Worm (Caenorhabditis elegans) whole organism, L3 larva: ENCODE measurements around the gene F47E1.20.

Experiments used
- ZK546.5 ChIP-seq: sonication (generic microtip); optimal IDR thresholded peaks from 2 replicates; lab custom pipeline; 2017; ENCODE audit warnings: missing biosample characterization, missing genetic modification characterization
- aly-2 ChIP-seq: fragments of 150-350 bp; optimal IDR thresholded peaks from 2 replicates; lab custom pipeline; 2014; ENCODE audit warnings: missing biosample characterization, missing genetic modification characterization
- ceh-16 ChIP-seq: sonication (generic microtip); optimal IDR thresholded peaks from 2 replicates; lab custom pipeline; 2017; ENCODE audit warnings: missing biosample characterization, missing genetic modification characterization
- ceh-28 ChIP-seq: fragments of 150-350 bp; optimal IDR thresholded peaks from 2 replicates; lab custom pipeline; 2014; ENCODE audit warnings: missing biosample characterization, missing genetic modification reagents, missing genetic modification characterization
- ceh-82 ChIP-seq: fragments of 150-350 bp; optimal IDR thresholded peaks from 2 replicates; lab custom pipeline; 2014; ENCODE audit warnings: missing biosample characterization, missing genetic modification characterization
- ceh-9 ChIP-seq: sonication (generic microtip); optimal IDR thresholded peaks from 2 replicates; lab custom pipeline; 2018; ENCODE audit warnings: missing biosample characterization, missing genetic modification characterization
- daf-12 ChIP-seq: fragments of 150-350 bp; optimal IDR thresholded peaks from 2 replicates; lab custom pipeline; 2014; ENCODE audit warnings: missing biosample characterization, missing genetic modification reagents, missing genetic modification characterization
- elt-2 ChIP-seq: sonication (generic microtip); optimal IDR thresholded peaks from 2 replicates; lab custom pipeline; 2016; ENCODE audit warnings: missing genetic modification reagents, mild to moderate bottlenecking, missing genetic modification characterization, missing compliant biosample characterization
- elt-3 ChIP-seq, 3 experiments: fragments of 150-350 bp in 1 of 3; sonication (generic microtip) in 2 of 3; optimal IDR thresholded peaks; 2 replicates in 2 of 3; 4 replicates in 1 of 3; lab custom pipeline; 2014 to 2017; ENCODE audit warnings: missing biosample characterization in 3 of 3, missing genetic modification characterization in 3 of 3
- fkh-2 ChIP-seq: fragments of 150-350 bp; optimal IDR thresholded peaks from 2 replicates; lab custom pipeline; 2014; ENCODE audit warnings: missing biosample characterization, missing genetic modification reagents, missing genetic modification characterization
- fos-1 ChIP-seq: fragments of 150-350 bp; optimal IDR thresholded peaks from 2 replicates; lab custom pipeline; 2014; ENCODE audit warnings: missing biosample characterization, missing genetic modification characterization
- lin-15B ChIP-seq: fragments of 150-350 bp; optimal IDR thresholded peaks from 2 replicates; lab custom pipeline; 2014; ENCODE audit warnings: missing biosample characterization, missing genetic modification characterization
- lin-39 ChIP-seq: fragments of 150-350 bp; optimal IDR thresholded peaks from 2 replicates; lab custom pipeline; 2018; ENCODE audit warnings: missing biosample characterization, missing genetic modification reagents, missing genetic modification characterization
- mdl-1 ChIP-seq: fragments of 150-350 bp; optimal IDR thresholded peaks from 2 replicates; lab custom pipeline; 2014; ENCODE audit warnings: missing biosample characterization, missing genetic modification characterization
- mml-1 ChIP-seq: fragments of 150-350 bp; sonication (generic microtip); optimal IDR thresholded peaks from 3 replicates; lab custom pipeline; 2014; ENCODE audit warnings: missing biosample characterization, missing genetic modification characterization
- nfya-1 ChIP-seq: sonication (generic microtip); optimal IDR thresholded peaks from 2 replicates; lab custom pipeline; 2017; ENCODE audit warnings: missing genetic modification characterization, mild to moderate bottlenecking, missing compliant biosample characterization, antibody characterized with exemption, moderate library complexity; ENCODE audit not compliant: insufficient read depth
- nhr-11 ChIP-seq: fragments of 150-350 bp; optimal IDR thresholded peaks from 2 replicates; lab custom pipeline; 2014; ENCODE audit warnings: missing biosample characterization, missing genetic modification characterization
- nhr-12 ChIP-seq: fragments of 150-350 bp; optimal IDR thresholded peaks from 2 replicates; lab custom pipeline; 2014; ENCODE audit warnings: missing biosample characterization, missing genetic modification characterization
- nhr-23 ChIP-seq: fragments of 150-350 bp; optimal IDR thresholded peaks from 2 replicates; lab custom pipeline; 2014; ENCODE audit warnings: missing biosample characterization, missing genetic modification reagents, missing genetic modification characterization
- nhr-25 ChIP-seq: sonication (generic microtip); optimal IDR thresholded peaks from 2 replicates; lab custom pipeline; 2017; ENCODE audit warnings: missing biosample characterization, missing genetic modification characterization
- nhr-28 ChIP-seq: fragments of 150-350 bp; optimal IDR thresholded peaks from 2 replicates; lab custom pipeline; 2014; ENCODE audit warnings: missing biosample characterization, missing genetic modification characterization
- nhr-67 ChIP-seq: fragments of 150-350 bp; optimal IDR thresholded peaks from 2 replicates; lab custom pipeline; 2014; ENCODE audit warnings: missing biosample characterization, missing genetic modification characterization
- nhr-77 ChIP-seq: fragments of 150-350 bp; optimal IDR thresholded peaks from 2 replicates; lab custom pipeline; 2014; ENCODE audit warnings: missing biosample characterization, missing genetic modification characterization
- pqm-1 ChIP-seq: fragments of 150-350 bp; optimal IDR thresholded peaks from 2 replicates; lab custom pipeline; 2017; ENCODE audit warnings: missing biosample characterization, missing genetic modification characterization, inconsistent platforms
- sea-2 ChIP-seq: fragments of 150-350 bp; sonication (generic microtip); optimal IDR thresholded peaks from 4 replicates; lab custom pipeline; 2014; ENCODE audit warnings: missing biosample characterization, missing genetic modification reagents, missing genetic modification characterization
- skn-1 ChIP-seq: fragments of 150-350 bp; optimal IDR thresholded peaks from 2 replicates; lab custom pipeline; 2014; ENCODE audit warnings: missing biosample characterization, missing genetic modification characterization
- snpc-4 ChIP-seq: fragments of 150-350 bp; optimal IDR thresholded peaks from 2 replicates; lab custom pipeline; 2014; ENCODE audit warnings: missing biosample characterization, missing genetic modification characterization
- tbx-2 ChIP-seq: sonication (generic microtip); optimal IDR thresholded peaks from 2 replicates; lab custom pipeline; 2016; ENCODE audit warnings: mild to moderate bottlenecking, missing genetic modification characterization, missing compliant biosample characterization
- unc-39 ChIP-seq: sonication (generic microtip); optimal IDR thresholded peaks from 4 replicates; lab custom pipeline; 2017; ENCODE audit warnings: missing biosample characterization, missing genetic modification characterization
- unc-62 ChIP-seq: fragments of 150-350 bp; sonication (generic microtip); optimal IDR thresholded peaks from 4 replicates; lab custom pipeline; 2014; ENCODE audit warnings: missing biosample characterization, missing genetic modification reagents, missing genetic modification characterization
- zag-1 ChIP-seq: fragments of 150-350 bp; optimal IDR thresholded peaks from 2 replicates; lab custom pipeline; 2014; ENCODE audit warnings: missing biosample characterization, missing genetic modification characterization
- ztf-11 ChIP-seq: fragments of 150-350 bp; optimal IDR thresholded peaks from 2 replicates; lab custom pipeline; 2014; ENCODE audit warnings: missing biosample characterization, missing genetic modification characterization
- ztf-4 ChIP-seq: fragments of 150-350 bp; optimal IDR thresholded peaks from 2 replicates; lab custom pipeline; 2014; ENCODE audit warnings: missing biosample characterization, missing genetic modification characterization

The F47E1.20 gene

ce11 chrX:9035142-9035541 lies 13.6 kb upstream of the F47E1.20 start:
- TF ChIP-seq elt-2 (tag; lab: Kevin White, UChicago) (peak; percentile 82), skn-1 (peak; percentile 74), tbx-2 (no peak), pqm-1 (tag; lab: Kevin White, UChicago) (peak; percentile 80)

ce11 chrX:9036237-9036636 lies 12.5 kb upstream of the F47E1.20 start:
- TF ChIP-seq ceh-82 (tag; lab: Kevin White, UChicago): no peak
- no peak for TF ChIP-seq ztf-11 (tag; lab: Kevin White, UChicago)
- TF ChIP-seq zag-1: no peak
- TF ChIP-seq nhr-23 (tag; lab: Kevin White, UChicago): no peak
- no peak for TF ChIP-seq ceh-9
- peak; percentile 73 for TF ChIP-seq elt-2 (tag; lab: Kevin White, UChicago)
- TF ChIP-seq pqm-1 (tag; lab: Kevin White, UChicago): peak; percentile 58
- TF ChIP-seq, all 47 proteins: peak for 2

- no peak for TF ChIP-seq fos-1
- no peak for TF ChIP-seq fkh-2 (tag; lab: Kevin White, UChicago)
- TF ChIP-seq unc-62 (GFP tag; lab: Kevin White, UChicago): no peak
- no peak for TF ChIP-seq sea-2 (GFP tag; lab: Kevin White, UChicago)
- no peak for TF ChIP-seq mdl-1
- no peak for TF ChIP-seq ceh-16 (tag; lab: Kevin White, UChicago)
- no peak for TF ChIP-seq nhr-67 (tag; lab: Kevin White, UChicago)
- TF ChIP-seq nhr-11: no peak
- no peak for TF ChIP-seq ceh-9
- TF ChIP-seq nhr-23 (tag; lab: Kevin White, UChicago): no peak
- no peak for TF ChIP-seq nfya-1 (tag; lab: Kevin White, UChicago)
- no peak for TF ChIP-seq elt-3 (tag; optimal IDR thresholded peaks at IDR 0.05; lab: Kevin White, UChicago)
- no peak for TF ChIP-seq snpc-4 (tag; lab: Kevin White, UChicago)
- no peak for TF ChIP-seq ztf-4 (tag; lab: Kevin White, UChicago)
Observed at ce11 chrX:9045913-9046312, 2.8 kb upstream of the F47E1.20 start, which contains the start of gene prdm-14. Gene prdm-14, plus strand, starts transcription at chrX:9046213.

ce11 chrX:9053426-9053825 lies 4.7 kb downstream of the F47E1.20 start:
- TF ChIP-seq aly-2: no peak
- TF ChIP-seq fos-1: no peak
- no peak for TF ChIP-seq lin-15B
- TF ChIP-seq nhr-12 (tag; lab: Kevin White, UChicago): no peak
- TF ChIP-seq nhr-23 (tag; lab: Kevin White, UChicago): peak; percentile 39
- TF ChIP-seq lin-39 (tag; lab: Kevin White, UChicago): no peak
- no peak for TF ChIP-seq daf-12
- TF ChIP-seq nhr-25 (tag; lab: Kevin White, UChicago): peak; percentile 53
- no peak for TF ChIP-seq ceh-82 (tag; lab: Kevin White, UChicago)
- no peak for TF ChIP-seq nhr-67 (tag; lab: Kevin White, UChicago)
- TF ChIP-seq elt-3 (tag; optimal IDR thresholded peaks at IDR 0.05; lab: Kevin White, UChicago): peak in 1 of 3 experiments; percentile 20

ce11 chrX:9057352-9057751 lies 8.6 kb downstream of the F47E1.20 start, which contains the start of gene F47E1.2:
Gene F47E1.2, plus strand, starts transcription at chrX:9057652.
- TF ChIP-seq ztf-4 (tag; lab: Kevin White, UChicago) (no peak), ZK546.5 (tag; lab: Kevin White, UChicago) (no peak), ceh-82 (tag; lab: Kevin White, UChicago) (no peak), nhr-77 (tag; lab: Kevin White, UChicago) (no peak), nhr-25 (tag; lab: Kevin White, UChicago) (no peak), mml-1 (tag; lab: Kevin White, UChicago) (no peak), unc-39 (no peak), nhr-23 (tag; lab: Kevin White, UChicago) (no peak), snpc-4 (tag; lab: Kevin White, UChicago) (no peak), ceh-28 (tag; lab: Kevin White, UChicago) (no peak), pqm-1 (tag; lab: Kevin White, UChicago) (no peak), nhr-28 (tag; lab: Kevin White, UChicago) (no peak), ztf-11 (tag; lab: Kevin White, UChicago) (no peak), elt-2 (tag; lab: Kevin White, UChicago) (no peak)
